Worm (Caenorhabditis elegans) whole organism, L1 larva: ENCODE measurements around the gene F49E10.4.

ENCODE experiments used
- blmp-1 ChIP-seq: fragments of 150-350 bp; optimal IDR thresholded peaks from 2 replicates; lab custom pipeline; 2014; ENCODE audit warnings: missing biosample characterization, missing genetic modification characterization
- efl-3 ChIP-seq: fragments of 200-800 bp; sonication (Bioruptor generic); optimal IDR thresholded peaks from 2 replicates; lab custom pipeline; 2018; ENCODE audit warnings: mild to moderate bottlenecking, missing genetic modification characterization, missing compliant biosample characterization
- elt-3 ChIP-seq, 6 experiments: fragments of 150-350 bp in 1 of 6; sonication (generic microtip); optimal IDR thresholded peaks; 2 replicates each; lab custom pipeline; 2017 to 2018; ENCODE audit warnings: missing biosample characterization in 6 of 6, missing genetic modification characterization in 6 of 6, inconsistent platforms in 1 of 6
- lin-13 ChIP-seq: fragments of 150-350 bp; optimal IDR thresholded peaks from 2 replicates; lab custom pipeline; 2014; ENCODE audit warnings: missing biosample characterization, missing genetic modification reagents, missing genetic modification characterization
- lin-15B ChIP-seq: fragments of 150-350 bp; sonication (generic microtip); optimal IDR thresholded peaks from 3 replicates; lab custom pipeline; 2014; ENCODE audit warnings: missing biosample characterization, missing genetic modification characterization
- mdl-1 ChIP-seq, 2 experiments: fragments of 150-350 bp; optimal IDR thresholded peaks; 2 replicates each; lab custom pipeline; 2014 to 2017; ENCODE audit warnings: missing biosample characterization in 2 of 2, missing genetic modification characterization in 2 of 2, inconsistent platforms in 1 of 2
- nhr-11 ChIP-seq: fragments of 150-350 bp; optimal IDR thresholded peaks from 2 replicates; lab custom pipeline; 2014; ENCODE audit warnings: missing biosample characterization, missing genetic modification characterization
- nhr-237 ChIP-seq: fragments of 150-350 bp; optimal IDR thresholded peaks from 2 replicates; lab custom pipeline; 2014; ENCODE audit warnings: missing biosample characterization, missing genetic modification characterization
- rnt-1 ChIP-seq: sonication (generic microtip); optimal IDR thresholded peaks from 2 replicates; lab custom pipeline; 2016; ENCODE audit warnings: mild to moderate bottlenecking, missing genetic modification characterization, moderate library complexity, missing compliant biosample characterization
- snpc-4 ChIP-seq: fragments of 150-350 bp; optimal IDR thresholded peaks from 2 replicates; lab custom pipeline; 2014; ENCODE audit warnings: missing biosample characterization, missing genetic modification characterization

ce11 chrX:5869603-5870002, 6.1 kb upstream of the F49E10.4 start:
- no peak for TF ChIP-seq mdl-1 (tag; optimal IDR thresholded peaks at IDR 0.05; lab: Kevin White, UChicago)
- no peak for TF ChIP-seq lin-13 (GFP tag; lab: Kevin White, UChicago)
- TF ChIP-seq elt-3 (tag; optimal IDR thresholded peaks at IDR 0.05; lab: Kevin White, UChicago): no peak
- no peak for TF ChIP-seq snpc-4
- no peak for TF ChIP-seq blmp-1
- no peak for TF ChIP-seq rnt-1 (tag; lab: Kevin White, UChicago)
- no peak for TF ChIP-seq efl-3 (GFP tag; lab: Kevin White, UChicago)
- no peak for TF ChIP-seq lin-15B (tag; lab: Kevin White, UChicago)
- no peak for TF ChIP-seq nhr-237
- no peak for TF ChIP-seq nhr-11 (tag; lab: Kevin White, UChicago)
